Worm (Caenorhabditis elegans) whole organism, late embryonic: ENCODE results near the gene tomm-40.

ENCODE experiments used
- C08G9.2 ChIP-seq: sonication (generic microtip); optimal IDR thresholded peaks from 2 replicates; lab custom pipeline; 2016; ENCODE audit warnings: mild to moderate bottlenecking, missing genetic modification characterization, moderate library complexity, missing compliant biosample characterization
- C38D4.7 ChIP-seq: fragments of 200-800 bp; sonication (Bioruptor generic); optimal IDR thresholded peaks from 2 replicates; lab custom pipeline; 2018; ENCODE audit warnings: mild to moderate bottlenecking, missing genetic modification characterization, moderate library complexity, missing compliant biosample characterization
- F13H6.1 ChIP-seq: sonication (generic microtip); optimal IDR thresholded peaks from 2 replicates; lab custom pipeline; 2016; ENCODE audit warnings: missing genetic modification characterization, missing compliant biosample characterization
- K02D7.2 ChIP-seq: sonication (generic microtip); optimal IDR thresholded peaks from 2 replicates; lab custom pipeline; 2017; ENCODE audit warnings: mild to moderate bottlenecking, missing genetic modification characterization, missing compliant biosample characterization
- ahr-1 ChIP-seq: sonication (generic microtip); optimal IDR thresholded peaks from 2 replicates; lab custom pipeline; 2016; ENCODE audit warnings: missing genetic modification characterization, missing compliant biosample characterization
- ama-1 ChIP-seq: fragments of 150-350 bp; optimal IDR thresholded peaks from 2 replicates; lab custom pipeline; 2014
- ceh-19 ChIP-seq: fragments of 200-800 bp; sonication (Bioruptor generic); optimal IDR thresholded peaks from 2 replicates; lab custom pipeline; 2018; ENCODE audit warnings: mild to moderate bottlenecking, missing genetic modification characterization, missing compliant biosample characterization
- ceh-2 ChIP-seq: sonication (generic microtip); optimal IDR thresholded peaks from 2 replicates; lab custom pipeline; 2016; ENCODE audit warnings: missing genotype, missing genetic modification characterization, missing compliant biosample characterization
- ceh-24 ChIP-seq: sonication (generic microtip); optimal IDR thresholded peaks from 2 replicates; lab custom pipeline; 2016; ENCODE audit warnings: mild to moderate bottlenecking, missing genetic modification characterization, missing compliant biosample characterization
- ceh-31 ChIP-seq: sonication (generic microtip); optimal IDR thresholded peaks from 2 replicates; lab custom pipeline; 2016; ENCODE audit warnings: missing genetic modification characterization, missing compliant biosample characterization
- ceh-34 ChIP-seq: sonication (generic microtip); optimal IDR thresholded peaks from 2 replicates; lab custom pipeline; 2016; ENCODE audit warnings: mild to moderate bottlenecking, missing genetic modification characterization, missing compliant biosample characterization
- ceh-45 ChIP-seq: fragments of 200-800 bp; sonication (Bioruptor generic); IDR thresholded peaks from 2 replicates; pipeline ENCODE4 v1.3.6; 2022; ENCODE audit warnings: missing genetic modification reagents, missing genetic modification characterization, missing compliant biosample characterization
- che-1 ChIP-seq: sonication (generic microtip); optimal IDR thresholded peaks from 2 replicates; lab custom pipeline; 2016; ENCODE audit warnings: mild to moderate bottlenecking, missing genetic modification characterization, missing compliant biosample characterization
- elt-2 ChIP-seq: sonication (generic microtip); optimal IDR thresholded peaks from 2 replicates; lab custom pipeline; 2016; ENCODE audit warnings: missing genetic modification reagents, missing genetic modification characterization, missing compliant biosample characterization
- eyg-1 ChIP-seq: sonication (generic microtip); optimal IDR thresholded peaks from 2 replicates; lab custom pipeline; 2016; ENCODE audit warnings: missing genotype, missing genetic modification characterization, missing compliant biosample characterization
- fkh-6 ChIP-seq: sonication (generic microtip); optimal IDR thresholded peaks from 2 replicates; lab custom pipeline; 2016; ENCODE audit warnings: missing genetic modification characterization, missing compliant biosample characterization
- gmeb-2 ChIP-seq: sonication (generic microtip); optimal IDR thresholded peaks from 2 replicates; lab custom pipeline; 2016; ENCODE audit warnings: missing genetic modification characterization, inconsistent platforms, missing compliant biosample characterization
- hlh-6 ChIP-seq: sonication (generic microtip); optimal IDR thresholded peaks from 2 replicates; lab custom pipeline; 2016; ENCODE audit warnings: missing genotype, missing genetic modification characterization, missing compliant biosample characterization
- madf-2 ChIP-seq: sonication (generic microtip); optimal IDR thresholded peaks from 2 replicates; lab custom pipeline; 2017; ENCODE audit warnings: missing genetic modification characterization, missing compliant biosample characterization
- mec-3 ChIP-seq: sonication (generic microtip); optimal IDR thresholded peaks from 2 replicates; lab custom pipeline; 2016; ENCODE audit warnings: borderline replicate concordance, missing genetic modification characterization, missing compliant biosample characterization
- nhr-11 ChIP-seq: fragments of 150-350 bp; optimal IDR thresholded peaks from 2 replicates; lab custom pipeline; 2014; ENCODE audit warnings: missing biosample characterization, missing genetic modification characterization
- npax-4 ChIP-seq: sonication (generic microtip); optimal IDR thresholded peaks from 2 replicates; lab custom pipeline; 2016; ENCODE audit warnings: missing genetic modification characterization, missing compliant biosample characterization
- odd-2 ChIP-seq: sonication (generic microtip); optimal IDR thresholded peaks from 2 replicates; lab custom pipeline; 2017; ENCODE audit warnings: antibody characterized with exemption, mild to moderate bottlenecking, missing genetic modification characterization, missing compliant biosample characterization
- pag-3 ChIP-seq: sonication (generic microtip); optimal IDR thresholded peaks from 2 replicates; lab custom pipeline; 2016; ENCODE audit warnings: missing compliant biosample characterization, missing genetic modification characterization, borderline replicate concordance
- pat-9 ChIP-seq: fragments of 200-800 bp; sonication (Bioruptor generic); optimal IDR thresholded peaks from 2 replicates; lab custom pipeline; 2018; ENCODE audit warnings: mild to moderate bottlenecking, missing genetic modification characterization, moderate library complexity, missing compliant biosample characterization
- pha-2 ChIP-seq: sonication (generic microtip); optimal IDR thresholded peaks from 2 replicates; lab custom pipeline; 2017; ENCODE audit warnings: mild to moderate bottlenecking, missing genetic modification characterization, missing compliant biosample characterization
- pqm-1 ChIP-seq: sonication (generic microtip); optimal IDR thresholded peaks from 2 replicates; lab custom pipeline; 2016; ENCODE audit warnings: missing genetic modification characterization, missing compliant biosample characterization
- pros-1 ChIP-seq: fragments of 150-350 bp; optimal IDR thresholded peaks from 2 replicates; lab custom pipeline; 2014; ENCODE audit warnings: missing biosample characterization, missing genetic modification reagents, missing genetic modification characterization
- ref-2 ChIP-seq: sonication (generic microtip); optimal IDR thresholded peaks from 2 replicates; lab custom pipeline; 2016; ENCODE audit warnings: missing genetic modification characterization, missing compliant biosample characterization
- sox-2 ChIP-seq: fragments of 200-800 bp; sonication (Bioruptor generic); IDR thresholded peaks from 2 replicates; pipeline ENCODE4 v1.3.6; 2022; ENCODE audit warnings: missing genetic modification reagents, missing genetic modification characterization, missing compliant biosample characterization
- tbx-2 ChIP-seq: sonication (generic microtip); optimal IDR thresholded peaks from 2 replicates; lab custom pipeline; 2016; ENCODE audit warnings: missing genetic modification characterization, missing compliant biosample characterization
- tbx-7 ChIP-seq: sonication (generic microtip); optimal IDR thresholded peaks from 2 replicates; lab custom pipeline; 2016; ENCODE audit warnings: missing genotype, missing genetic modification characterization, missing compliant biosample characterization
- unc-42 ChIP-seq: sonication (generic microtip); optimal IDR thresholded peaks from 2 replicates; lab custom pipeline; 2016; ENCODE audit warnings: missing genotype, missing genetic modification characterization, missing compliant biosample characterization
- unc-86 ChIP-seq: sonication (generic microtip); optimal IDR thresholded peaks from 2 replicates; lab custom pipeline; 2016; ENCODE audit warnings: missing genetic modification characterization, missing compliant biosample characterization
- zip-5 ChIP-seq: sonication (generic microtip); optimal IDR thresholded peaks from 2 replicates; lab custom pipeline; 2016; ENCODE audit warnings: missing genetic modification characterization, missing compliant biosample characterization
- ztf-16 ChIP-seq: sonication (generic microtip); optimal IDR thresholded peaks from 2 replicates; lab custom pipeline; 2017; ENCODE audit warnings: missing genetic modification characterization, missing compliant biosample characterization

The tomm-40 gene

DNA sequence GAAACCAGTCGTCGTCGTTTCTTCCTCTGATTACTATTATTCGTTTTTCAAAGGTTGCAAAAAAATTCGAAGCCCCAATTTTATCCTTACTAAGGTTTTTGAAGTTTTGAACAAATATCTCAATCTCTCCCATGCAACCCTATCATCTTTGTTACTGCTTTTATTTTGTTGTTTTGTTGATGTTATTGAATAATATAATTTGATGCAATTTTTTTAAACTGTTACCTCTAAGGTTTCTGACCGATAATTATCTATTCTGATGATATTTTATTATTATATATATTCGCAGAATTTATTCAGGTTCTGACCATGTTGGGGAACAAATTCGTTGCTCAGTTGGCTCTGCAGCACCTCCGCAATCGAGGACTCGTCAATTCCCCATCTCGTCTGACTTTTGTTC lies 22.7 kb upstream of the tomm-40 start, which contains the start of gene ndub-2:
Gene ndub-2, plus strand, starts transcription at position 301 of the 400 bp plus-strand sequence.
- no peak for TF ChIP-seq ceh-31 (tag; lab: Kevin White, UChicago)
- no peak for TF ChIP-seq K02D7.2 (tag; lab: Kevin White, UChicago)
- TF ChIP-seq tbx-7 = no peak
- TF ChIP-seq ceh-45 (GFP tag; lab: Robert Waterston, UW) = no peak
- TF ChIP-seq pag-3 (tag; lab: Kevin White, UChicago) = no peak
- TF ChIP-seq nhr-11 (tag; lab: Kevin White, UChicago) = no peak
- TF ChIP-seq npax-4 (tag; lab: Kevin White, UChicago) = no peak
- no peak for TF ChIP-seq C08G9.2 (tag; lab: Kevin White, UChicago)
- no peak for TF ChIP-seq unc-42 (tag; lab: Kevin White, UChicago)
- TF ChIP-seq, all 69 proteins: peak for 0

DNA sequence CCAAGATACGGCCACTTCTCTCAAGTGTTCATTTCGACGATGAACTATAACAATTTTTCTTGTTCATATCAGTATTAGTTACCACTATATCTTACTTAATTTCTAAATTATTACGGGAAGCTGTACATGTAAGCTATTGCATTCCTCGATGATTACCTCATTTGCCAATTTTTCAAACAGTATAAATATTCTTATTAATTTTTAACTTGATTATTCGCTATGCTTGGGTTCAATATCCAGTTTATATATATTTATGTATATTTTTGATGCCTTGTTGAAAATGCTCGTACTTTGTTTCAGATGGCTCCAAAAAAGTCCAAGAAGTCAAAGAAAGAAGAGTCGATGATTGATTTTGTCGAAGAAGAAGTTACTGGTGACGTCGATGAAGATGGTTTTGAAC lies 21.0 kb upstream of the tomm-40 start, which contains the start of gene F44G4.1:
Gene F44G4.1, plus strand, starts transcription at position 301 of the 400 bp plus-strand sequence.
- TF ChIP-seq unc-42 (tag; lab: Kevin White, UChicago) = no peak
- no peak for TF ChIP-seq ceh-24 (tag; lab: Kevin White, UChicago)
- TF ChIP-seq hlh-6 (tag; lab: Kevin White, UChicago) = no peak
- TF ChIP-seq K02D7.2 (tag; lab: Kevin White, UChicago) = no peak
- TF ChIP-seq nhr-11 (tag; lab: Kevin White, UChicago) = no peak
- no peak for TF ChIP-seq C38D4.7
- TF ChIP-seq, all 69 proteins: peak for 0

DNA sequence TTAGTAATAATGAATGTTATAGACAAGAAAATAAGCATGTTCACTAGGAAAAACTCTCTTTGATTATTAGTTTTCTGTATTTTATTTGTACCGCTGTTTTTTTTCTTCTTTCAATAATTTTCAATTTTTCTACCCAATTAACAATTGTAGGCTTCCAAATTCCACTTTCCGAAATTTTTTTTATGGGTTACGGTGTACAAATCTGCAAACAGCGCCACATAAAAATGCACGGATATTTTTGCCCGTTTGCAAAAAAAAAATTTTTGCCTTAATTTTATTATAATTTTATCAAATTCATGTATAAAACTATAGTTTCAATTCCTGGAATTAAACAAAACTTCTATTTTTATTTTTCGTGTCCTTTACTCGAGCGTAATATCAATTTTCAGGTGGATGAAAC lies 19.4 kb upstream of the tomm-40 start, which contains the start of gene ooc-5:
Gene ooc-5, plus strand, starts transcription at position 381 of the 400 bp plus-strand sequence.
- TF ChIP-seq ref-2 (tag; lab: Kevin White, UChicago) (no peak), ahr-1 (tag; lab: Kevin White, UChicago) (no peak), ceh-34 (tag; lab: Kevin White, UChicago) (no peak), fkh-6 (tag; lab: Kevin White, UChicago) (no peak), pha-2 (tag; lab: Kevin White, UChicago) (no peak), pag-3 (tag; lab: Kevin White, UChicago) (no peak), pqm-1 (tag; lab: Kevin White, UChicago) (no peak), pat-9 (tag; lab: Kevin White, UChicago) (no peak), ztf-16 (tag; lab: Kevin White, UChicago) (no peak), gmeb-2 (tag; lab: Kevin White, UChicago) (no peak), che-1 (tag; lab: Kevin White, UChicago) (no peak), elt-2 (tag; lab: Kevin White, UChicago) (no peak), ceh-19 (GFP tag; lab: Kevin White, UChicago) (no peak), zip-5 (tag; lab: Kevin White, UChicago) (no peak), tbx-7 (no peak), nhr-11 (tag; lab: Kevin White, UChicago) (no peak), pros-1 (no peak), ama-1 (lab: Kevin White, UChicago) (no peak), mec-3 (tag; lab: Kevin White, UChicago) (no peak)

DNA sequence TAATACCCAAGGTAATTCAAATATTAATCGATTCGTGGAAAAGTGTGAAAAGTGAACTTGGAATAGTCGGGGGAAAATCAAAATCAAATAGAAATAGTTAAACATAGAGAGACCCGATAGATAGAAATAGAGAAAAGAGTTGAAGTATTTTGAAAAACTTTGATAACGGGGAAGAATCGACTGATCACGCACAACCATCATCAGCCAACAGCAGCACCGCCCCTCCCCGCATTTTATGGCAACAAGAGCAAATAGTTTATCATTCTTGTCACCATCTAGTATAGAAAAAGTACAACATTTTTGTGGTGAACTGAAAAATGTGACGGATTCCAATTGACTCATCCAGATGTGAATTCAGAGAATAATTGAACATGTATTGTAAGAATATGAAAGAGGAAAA lies 18.2 kb upstream of the tomm-40 start:
- TF ChIP-seq tbx-2 (tag; lab: Kevin White, UChicago) (no peak), unc-86 (tag; lab: Kevin White, UChicago) (no peak), ceh-2 (tag; lab: Kevin White, UChicago) (no peak), sox-2 (no peak), madf-2 (tag; lab: Kevin White, UChicago) (no peak), fkh-6 (tag; lab: Kevin White, UChicago) (no peak), eyg-1 (tag; lab: Kevin White, UChicago) (no peak), pros-1 (no peak), hlh-6 (tag; lab: Kevin White, UChicago) (no peak)

DNA sequence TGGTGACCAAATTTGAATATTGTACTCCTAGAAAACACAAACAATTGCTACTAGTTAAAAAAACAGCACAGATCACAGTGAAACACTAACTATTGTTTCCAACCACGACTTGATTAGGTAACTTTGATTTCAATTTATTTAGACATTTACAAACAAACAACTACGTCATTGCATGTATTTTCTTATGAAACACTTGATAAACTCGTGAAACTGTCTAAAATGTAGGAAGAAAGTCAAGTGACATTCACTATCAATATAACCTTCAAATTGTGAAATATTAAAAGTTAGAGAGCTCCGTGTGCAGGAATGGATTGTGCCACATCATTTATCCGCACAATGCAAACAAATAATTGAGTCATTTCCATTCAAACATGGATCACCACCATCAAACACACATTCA lies 16.9 kb upstream of the tomm-40 start:
- no peak for TF ChIP-seq pqm-1 (tag; lab: Kevin White, UChicago)
- no peak for TF ChIP-seq F13H6.1 (tag; lab: Kevin White, UChicago)
- TF ChIP-seq odd-2 (tag; lab: Kevin White, UChicago) = no peak
- no peak for TF ChIP-seq ama-1 (lab: Kevin White, UChicago)
